Worm (Caenorhabditis elegans) whole organism, young adult: ENCODE measurements around the gene lgc-49.

Experiments
- D2030.7 ChIP-seq: fragments of 200-800 bp; sonication (Bioruptor generic); IDR thresholded peaks from 2 replicates; pipeline ENCODE4 v1.3.6; 2022; ENCODE audit warnings: missing genetic modification reagents, missing genetic modification characterization, missing compliant biosample characterization
- F33H1.4 ChIP-seq: fragments of 200-800 bp; sonication (Bioruptor generic); IDR thresholded peaks from 2 replicates; pipeline ENCODE4 v1.3.6; 2022; ENCODE audit warnings: missing genetic modification reagents, missing genetic modification characterization, missing compliant biosample characterization
- F49E8.2 ChIP-seq: sonication (generic microtip); optimal IDR thresholded peaks from 3 replicates; lab custom pipeline; 2017; ENCODE audit warnings: missing genetic modification characterization, mild to moderate bottlenecking, missing compliant biosample characterization, antibody characterized with exemption, moderate library complexity; ENCODE audit not compliant: insufficient read depth
- Y53G8AR.9 ChIP-seq: fragments of 200-800 bp; sonication (Bioruptor generic); conservative IDR thresholded peaks from 2 replicates; pipeline ENCODE4 v1.3.6; 2022; ENCODE audit warnings: missing genetic modification reagents, missing genetic modification characterization, missing compliant biosample characterization
- Y56A3A.18 ChIP-seq: fragments of 200-800 bp; sonication (Bioruptor generic); IDR thresholded peaks from 2 replicates; pipeline ENCODE4 v1.3.6; 2022; ENCODE audit warnings: missing genetic modification reagents, missing genetic modification characterization, missing compliant biosample characterization
- Y95B8A.8 ChIP-seq: fragments of 200-800 bp; sonication (Bioruptor generic); IDR thresholded peaks from 2 replicates; pipeline ENCODE4 v1.3.6; 2022; ENCODE audit warnings: missing genetic modification reagents, missing genetic modification characterization, missing compliant biosample characterization
- ZK185.1 ChIP-seq: sonication (generic microtip); optimal IDR thresholded peaks from 2 replicates; lab custom pipeline; 2016; ENCODE audit warnings: mild to moderate bottlenecking, missing genetic modification characterization, missing compliant biosample characterization; ENCODE audit not compliant: poor library complexity, severe bottlenecking
- attf-6 ChIP-seq: fragments of 200-800 bp; sonication (Bioruptor generic); IDR thresholded peaks from 2 replicates; pipeline ENCODE4 v1.3.6; 2022; ENCODE audit warnings: missing genetic modification reagents, missing genetic modification characterization, missing compliant biosample characterization
- ceh-100 ChIP-seq: fragments of 200-800 bp; sonication (Bioruptor generic); IDR thresholded peaks from 2 replicates; pipeline ENCODE4 v1.3.6; 2022; ENCODE audit warnings: missing genetic modification reagents, missing genetic modification characterization, missing compliant biosample characterization
- ceh-27 ChIP-seq: fragments of 200-800 bp; sonication (Bioruptor generic); optimal IDR thresholded peaks from 2 replicates; lab custom pipeline; 2018; ENCODE audit warnings: mild to moderate bottlenecking, missing genetic modification characterization, moderate library complexity, missing compliant biosample characterization
- ceh-91 ChIP-seq: fragments of 200-800 bp; sonication (Bioruptor generic); IDR thresholded peaks from 2 replicates; pipeline ENCODE4 v1.3.6; 2022; ENCODE audit warnings: missing genetic modification reagents, missing genetic modification characterization, missing compliant biosample characterization
- egl-18 ChIP-seq: fragments of 200-800 bp; sonication (Bioruptor generic); IDR thresholded peaks from 2 replicates; pipeline ENCODE4 v1.3.6; 2022; ENCODE audit warnings: missing genetic modification reagents, missing genetic modification characterization, missing compliant biosample characterization
- egl-44 ChIP-seq: fragments of 200-800 bp; sonication (Bioruptor generic); IDR thresholded peaks from 2 replicates; pipeline ENCODE4 v1.3.6; 2022; ENCODE audit warnings: missing genetic modification reagents, missing genetic modification characterization, missing compliant biosample characterization
- egrh-3 ChIP-seq: fragments of 200-800 bp; sonication (Bioruptor generic); IDR thresholded peaks from 2 replicates; pipeline ENCODE4 v1.3.6; 2022; ENCODE audit warnings: missing genetic modification reagents, missing genetic modification characterization, missing compliant biosample characterization
- ekl-4 ChIP-seq: fragments of 200-800 bp; sonication (Bioruptor generic); IDR thresholded peaks from 2 replicates; pipeline ENCODE4 v1.3.6; 2022; ENCODE audit warnings: missing genetic modification reagents, missing genetic modification characterization, missing compliant biosample characterization
- ets-4 ChIP-seq: fragments of 200-800 bp; sonication (Bioruptor generic); optimal IDR thresholded peaks from 2 replicates; lab custom pipeline; 2018; ENCODE audit warnings: mild to moderate bottlenecking, missing genetic modification characterization, missing compliant biosample characterization
- hmg-1.2 ChIP-seq: fragments of 200-800 bp; sonication (Bioruptor generic); IDR thresholded peaks from 2 replicates; pipeline ENCODE4 v1.3.6; 2022; ENCODE audit warnings: missing genetic modification reagents, missing genetic modification characterization, missing compliant biosample characterization
- hmg-20 ChIP-seq: fragments of 200-800 bp; sonication (Bioruptor generic); IDR thresholded peaks from 2 replicates; pipeline ENCODE4 v1.3.6; 2022; ENCODE audit warnings: missing genetic modification reagents, missing genetic modification characterization, missing compliant biosample characterization
- hrde-1 ChIP-seq: sonication (generic microtip); optimal IDR thresholded peaks from 2 replicates; lab custom pipeline; 2016; ENCODE audit warnings: missing genetic modification characterization, mild to moderate bottlenecking, missing compliant biosample characterization, moderate library complexity, missing genotype, missing genetic modification reagents, borderline replicate concordance
- hsf-1 ChIP-seq: fragments of 200-800 bp; sonication (Bioruptor generic); IDR thresholded peaks from 2 replicates; pipeline ENCODE4 v1.3.6; 2022; ENCODE audit warnings: missing genetic modification reagents, missing genetic modification characterization, missing compliant biosample characterization
- lin-40 ChIP-seq: sonication (generic microtip); optimal IDR thresholded peaks from 2 replicates; lab custom pipeline; 2016; ENCODE audit warnings: missing genetic modification characterization, mild to moderate bottlenecking, missing compliant biosample characterization, missing genotype, missing genetic modification reagents
- lir-1 ChIP-seq: fragments of 200-800 bp; sonication (Bioruptor generic); conservative IDR thresholded peaks from 2 replicates; pipeline ENCODE4 v1.3.6; 2022; ENCODE audit warnings: missing genetic modification reagents, missing genetic modification characterization, missing compliant biosample characterization
- lsl-1 ChIP-seq: fragments of 200-800 bp; sonication (Bioruptor generic); optimal IDR thresholded peaks from 2 replicates; lab custom pipeline; 2018; ENCODE audit warnings: mild to moderate bottlenecking, missing genetic modification characterization, moderate library complexity, missing compliant biosample characterization
- lsy-27 ChIP-seq: sonication (generic microtip); optimal IDR thresholded peaks from 2 replicates; lab custom pipeline; 2017; ENCODE audit warnings: missing genetic modification characterization, mild to moderate bottlenecking, missing compliant biosample characterization, antibody characterized with exemption, missing genotype, borderline replicate concordance; ENCODE audit not compliant: insufficient read depth
- madf-3 ChIP-seq: fragments of 200-800 bp; sonication (Bioruptor generic); IDR thresholded peaks from 2 replicates; pipeline ENCODE4 v1.3.6; 2022; ENCODE audit warnings: missing genetic modification reagents, missing genetic modification characterization, missing compliant biosample characterization
- madf-6 ChIP-seq: fragments of 200-800 bp; sonication (Bioruptor generic); IDR thresholded peaks from 2 replicates; pipeline ENCODE4 v1.3.6; 2022; ENCODE audit warnings: missing genetic modification reagents, missing genetic modification characterization, missing compliant biosample characterization
- madf-8 ChIP-seq: fragments of 200-800 bp; sonication (Bioruptor generic); conservative IDR thresholded peaks from 2 replicates; pipeline ENCODE4 v1.3.6; 2022; ENCODE audit warnings: missing genetic modification reagents, missing genetic modification characterization, missing compliant biosample characterization
- mcd-1 ChIP-seq: fragments of 200-800 bp; sonication (Bioruptor generic); IDR thresholded peaks from 2 replicates; pipeline ENCODE4 v1.3.6; 2022; ENCODE audit warnings: missing genetic modification reagents, missing genetic modification characterization, missing compliant biosample characterization
- mes-4 ChIP-seq: sonication (generic microtip); optimal IDR thresholded peaks from 2 replicates; lab custom pipeline; 2016; ENCODE audit warnings: missing genotype, missing genetic modification characterization, missing compliant biosample characterization
- nhr-80 ChIP-seq: sonication (generic microtip); optimal IDR thresholded peaks from 2 replicates; lab custom pipeline; 2016; ENCODE audit warnings: missing genetic modification characterization, missing compliant biosample characterization
- pbrm-1 ChIP-seq: fragments of 200-800 bp; sonication (Bioruptor generic); IDR thresholded peaks from 2 replicates; pipeline ENCODE4 v1.3.6; 2022; ENCODE audit warnings: missing genetic modification reagents, missing genetic modification characterization, missing compliant biosample characterization
- rcor-1 ChIP-seq: fragments of 200-800 bp; sonication (Bioruptor generic); IDR thresholded peaks from 2 replicates; pipeline ENCODE4 v1.3.6; 2022; ENCODE audit warnings: missing genetic modification reagents, missing genetic modification characterization, missing compliant biosample characterization
- snpc-1.1 ChIP-seq: sonication (generic microtip); optimal IDR thresholded peaks from 2 replicates; lab custom pipeline; 2017; ENCODE audit warnings: missing genetic modification characterization, mild to moderate bottlenecking, missing compliant biosample characterization, antibody characterized with exemption, moderate library complexity, missing genotype, missing genetic modification reagents; ENCODE audit not compliant: insufficient read depth
- snpc-1.3 ChIP-seq: sonication (generic microtip); optimal IDR thresholded peaks from 2 replicates; lab custom pipeline; 2017; ENCODE audit warnings: missing genetic modification characterization, mild to moderate bottlenecking, missing compliant biosample characterization, antibody characterized with exemption, moderate library complexity, missing genotype, missing genetic modification reagents; ENCODE audit not compliant: insufficient read depth
- snpc-3.4 ChIP-seq: sonication (generic microtip); optimal IDR thresholded peaks from 2 replicates; lab custom pipeline; 2017; ENCODE audit warnings: missing genetic modification characterization, mild to moderate bottlenecking, missing compliant biosample characterization, antibody characterized with exemption, moderate library complexity, missing genotype, missing genetic modification reagents
- snpc-4 ChIP-seq, 5 experiments: fragments of 150-350 bp in 1 of 5; sonication (generic microtip) in 4 of 5; optimal IDR thresholded peaks; 2 replicates each; lab custom pipeline; 2014 to 2018; ENCODE audit warnings: missing genetic modification characterization in 5 of 5, missing biosample characterization in 3 of 5, antibody characterized with exemption in 2 of 5, mild to moderate bottlenecking in 2 of 5, missing compliant biosample characterization in 2 of 5, missing genotype in 2 of 5, moderate library complexity in 2 of 5, missing genetic modification reagents in 1 of 5
- tlf-1 ChIP-seq: fragments of 200-800 bp; sonication (Bioruptor generic); optimal IDR thresholded peaks from 2 replicates; lab custom pipeline; 2018; ENCODE audit warnings: mild to moderate bottlenecking, missing genetic modification characterization, missing compliant biosample characterization
- xnd-1 ChIP-seq: sonication (generic microtip); optimal IDR thresholded peaks from 2 replicates; lab custom pipeline; 2016; ENCODE audit warnings: missing genotype, missing genetic modification reagents, missing genetic modification characterization, missing compliant biosample characterization
- ztf-18 ChIP-seq: sonication (generic microtip); optimal IDR thresholded peaks from 2 replicates; lab custom pipeline; 2016; ENCODE audit warnings: missing genotype, mild to moderate bottlenecking, missing genetic modification characterization, missing compliant biosample characterization
- ztf-3 ChIP-seq: fragments of 200-800 bp; sonication (Bioruptor generic); optimal IDR thresholded peaks from 2 replicates; lab custom pipeline; 2018; ENCODE audit warnings: mild to moderate bottlenecking, missing genetic modification characterization, missing compliant biosample characterization

lgc-49 gene

ce11 chrV:11175336-11175938 is 15.6 kb upstream of the lgc-49 start (continued):
- TF ChIP-seq mes-4 = peak; percentile 22
- TF ChIP-seq madf-8 (GFP tag; lab: Robert Waterston, UW) = peak; percentile 54; the same call in 1 of the 2 replicates
- 0 out of 2 replicates have a peak, but pooled peaks have one; percentile 44 for TF ChIP-seq Y95B8A.8 (GFP tag; lab: Robert Waterston, UW)
- peak; percentile 88 for TF ChIP-seq hmg-1.2 (GFP tag; lab: Robert Waterston, UW)
- 0 out of 2 replicates have a peak, but pooled peaks have one; percentile 38 for TF ChIP-seq egl-44 (GFP tag; lab: Robert Waterston, UW)
- TF ChIP-seq rcor-1 = peak; percentile 91
- TF ChIP-seq snpc-1.1 = peak; percentile 96

ce11 chrV:11176693-11177304 is 14.3 kb upstream of the lgc-49 start:
- TF ChIP-seq snpc-1.1 = peak; percentile 95
- 0 out of 2 replicates have a peak, but pooled peaks have one; percentile 6 for TF ChIP-seq egrh-3
- TF ChIP-seq madf-3 (GFP tag; lab: Robert Waterston, UW) = 0 out of 2 replicates have a peak, but pooled peaks have one; percentile 40
- peak; percentile 92 for TF ChIP-seq hmg-1.2 (GFP tag; lab: Robert Waterston, UW)
- TF ChIP-seq ztf-3 (GFP tag; lab: Kevin White, UChicago) = peak; percentile 7
- TF ChIP-seq snpc-3.4 (tag; lab: Kevin White, UChicago) = peak; percentile 94
- TF ChIP-seq ekl-4 (GFP tag; lab: Robert Waterston, UW) = peak; percentile 69; the same call in 1 of the 2 replicates
- peak; percentile 38 for TF ChIP-seq tlf-1 (GFP tag; lab: Kevin White, UChicago)
- TF ChIP-seq lsy-27 = peak; percentile 87
- peak; percentile 92 for TF ChIP-seq attf-6
- peak; percentile 19 for TF ChIP-seq ceh-27 (GFP tag; lab: Kevin White, UChicago)
- TF ChIP-seq ZK185.1 (tag; lab: Kevin White, UChicago) = peak; percentile 43
- TF ChIP-seq F33H1.4 = peak; percentile 30; the same call in 1 of the 2 replicates
- peak; percentile 26 for TF ChIP-seq ztf-18
- peak; percentile 35; the same call in 1 of the 2 replicates for TF ChIP-seq madf-8 (GFP tag; lab: Robert Waterston, UW)
- TF ChIP-seq rcor-1 = peak; percentile 92
- peak; percentile 8 for TF ChIP-seq lin-40 (tag; lab: Kevin White, UChicago)
- peak; percentile 58 for TF ChIP-seq hsf-1 (GFP tag; lab: Robert Waterston, UW)
- TF ChIP-seq egl-18 = 0 out of 2 replicates have a peak, but pooled peaks have one; percentile 55
- TF ChIP-seq hmg-20 (GFP tag; lab: Robert Waterston, UW) = peak; percentile 59
- TF ChIP-seq egl-44 (GFP tag; lab: Robert Waterston, UW) = 0 out of 2 replicates have a peak, but pooled peaks have one; percentile 49
- peak; percentile 65 for TF ChIP-seq ceh-100 (GFP tag; lab: Robert Waterston, UW)
- peak; percentile 10 for TF ChIP-seq xnd-1 (tag; lab: Kevin White, UChicago)
- peak; percentile 80 for TF ChIP-seq mcd-1
- TF ChIP-seq snpc-4 (GFP tag; optimal IDR thresholded peaks at IDR 0.05; lab: Kevin White, UChicago) = peak; percentile 96
- peak; percentile 97 to 99 (median 98) for TF ChIP-seq snpc-4 (tag; optimal IDR thresholded peaks at IDR 0.05; lab: Kevin White, UChicago)
- TF ChIP-seq lsl-1 (GFP tag; lab: Kevin White, UChicago) = peak; percentile 67
- TF ChIP-seq pbrm-1 (GFP tag; lab: Robert Waterston, UW) = peak; percentile 98
- peak; percentile 76; the same call in 1 of the 2 replicates for TF ChIP-seq Y53G8AR.9 (GFP tag; lab: Robert Waterston, UW)
- TF ChIP-seq ceh-91 = peak; percentile 25; the same call in 1 of the 2 replicates
- peak; percentile 89 for TF ChIP-seq Y56A3A.18 (GFP tag; lab: Robert Waterston, UW)
- peak; percentile 17 for TF ChIP-seq hrde-1 (tag; lab: Kevin White, UChicago)
- peak; percentile 87 for TF ChIP-seq madf-6 (GFP tag; lab: Robert Waterston, UW)
- TF ChIP-seq snpc-1.3 (tag; lab: Kevin White, UChicago) = peak; percentile 94
- TF ChIP-seq nhr-80 = peak; percentile 63
- peak; percentile 46; the same call in 1 of the 2 replicates for TF ChIP-seq lir-1
- TF ChIP-seq ets-4 (GFP tag; lab: Kevin White, UChicago) = peak; percentile 23
- TF ChIP-seq F49E8.2 (tag; lab: Kevin White, UChicago) = peak; percentile 89
- TF ChIP-seq D2030.7 = peak; percentile 91
